Fruit fly (Drosophila melanogaster): ENCODE measurements around the gene Rab1.

The Rab1 gene

DNA sequence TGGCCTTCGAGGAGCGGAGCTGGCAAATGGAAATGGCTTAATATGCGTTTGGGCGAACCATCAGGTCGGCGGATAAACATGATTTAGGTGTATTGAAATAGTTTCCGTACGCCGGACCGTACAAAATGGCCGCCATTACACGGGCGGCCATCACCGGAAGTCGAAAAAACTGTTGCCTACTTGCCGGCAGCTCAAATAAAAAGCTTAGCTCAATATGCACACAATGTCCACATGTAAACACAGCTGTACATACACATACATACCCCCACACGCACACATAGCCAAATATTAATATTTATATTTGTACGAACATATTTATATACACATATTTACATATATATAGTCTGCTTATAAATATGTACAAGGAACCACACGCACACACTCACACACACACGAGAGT is 5.7 kb downstream of the Rab1 start (continued):
- peak; percentile 64; the same call in 1 of the 2 replicates for TF ChIP-seq CG14014 (GFP tag; IDR thresholded peaks at IDR 0.05)
- no peak for TF ChIP-seq Spps (tag; optimal IDR thresholded peaks at IDR 0.05)
- no peak for TF ChIP-seq tll (GFP tag; optimal IDR thresholded peaks at IDR 0.05)
- no peak for TF ChIP-seq inv (GFP tag; IDR thresholded peaks at IDR 0.05; ENCODE audit: partially characterized antibody)
- TF ChIP-seq CG2199 (GFP tag; IDR thresholded peaks at IDR 0.05) = no peak
- TF ChIP-seq phol (tag; optimal IDR thresholded peaks at IDR 0.05) = peak; percentile 75
- no peak for TF ChIP-seq CG12155 (GFP tag; optimal IDR thresholded peaks at IDR 0.05)
- TF ChIP-seq Hr39 (optimal IDR thresholded peaks at IDR 0.05) = no peak
- TF ChIP-seq ttk (GFP tag; IDR thresholded peaks at IDR 0.05) = 0 out of 2 replicates have a peak, but pooled peaks have one; percentile 24
- peak; percentile 7 for TF ChIP-seq CG12071 (GFP tag; optimal IDR thresholded peaks at IDR 0.05)
- TF ChIP-seq bcd (GFP tag; optimal IDR thresholded peaks at IDR 0.05) = peak; percentile 26
- no peak for TF ChIP-seq Gsc (GFP tag; IDR thresholded peaks at IDR 0.05)
- TF ChIP-seq CG2678 (tag; optimal IDR thresholded peaks at IDR 0.05) = peak; percentile 13
- TF ChIP-seq CG34224 (GFP tag; IDR thresholded peaks at IDR 0.05; ENCODE audit: partially characterized antibody) = no peak
- TF ChIP-seq CG31441 (GFP tag; IDR thresholded peaks at IDR 0.05) = 0 out of 2 replicates have a peak, but pooled peaks have one; percentile 11
- no peak for TF ChIP-seq CHES-1-like (GFP tag; optimal IDR thresholded peaks at IDR 0.05)
- TF ChIP-seq CG12659 (GFP tag; optimal IDR thresholded peaks at IDR 0.05) = peak; percentile 33
- peak; percentile 42 for TF ChIP-seq CG1233 (GFP tag; optimal IDR thresholded peaks at IDR 0.05)
- no peak for TF ChIP-seq CG16815 (GFP tag; optimal IDR thresholded peaks at IDR 0.05)
- no peak for TF ChIP-seq CG2120 (GFP tag; optimal IDR thresholded peaks at IDR 0.05)
- no peak for TF ChIP-seq Hr3 (GFP tag; optimal IDR thresholded peaks at IDR 0.05)
- TF ChIP-seq Xrp1 (GFP tag; IDR thresholded peaks at IDR 0.05) = no peak
- no peak for TF ChIP-seq dm (GFP tag; optimal IDR thresholded peaks at IDR 0.05)
- TF ChIP-seq CG10147 (GFP tag; optimal IDR thresholded peaks at IDR 0.05) = no peak
- TF ChIP-seq Dip2 (GFP tag; IDR thresholded peaks at IDR 0.05) = no peak
- no peak for TF ChIP-seq Scr (GFP tag; IDR thresholded peaks at IDR 0.05; ENCODE audit: partially characterized antibody)
- TF ChIP-seq Mad (GFP tag; optimal IDR thresholded peaks at IDR 0.05) = peak; percentile 13
- no peak for TF ChIP-seq ind (GFP tag; optimal IDR thresholded peaks at IDR 0.05)
- no peak for TF ChIP-seq CG18764 (GFP tag; optimal IDR thresholded peaks at IDR 0.05)
- TF ChIP-seq CG1792 (GFP tag; optimal IDR thresholded peaks at IDR 0.05) = no peak
- TF ChIP-seq zen (tag; optimal IDR thresholded peaks at IDR 0.05) = peak; percentile 27
- 0 out of 2 replicates have a peak, but pooled peaks have one; percentile 44 for TF ChIP-seq CG17328 (GFP tag; IDR thresholded peaks at IDR 0.05)
- peak; percentile 14 for TF ChIP-seq Camta (GFP tag; optimal IDR thresholded peaks at IDR 0.05)
- TF ChIP-seq jing (GFP tag; optimal IDR thresholded peaks at IDR 0.05) = no peak
- no peak for TF ChIP-seq CG8281 (tag; optimal IDR thresholded peaks at IDR 0.05)
- no peak for TF ChIP-seq ato (GFP tag; IDR thresholded peaks at IDR 0.05; ENCODE audit: partially characterized antibody)
- peak; percentile 63; the same call in 2 of the 3 replicates for TF ChIP-seq ase (GFP tag; IDR thresholded peaks at IDR 0.05)
- no peak for TF ChIP-seq CG7745 (tag; optimal IDR thresholded peaks at IDR 0.05)
- no peak for TF ChIP-seq Jarid2 (GFP tag; optimal IDR thresholded peaks at IDR 0.05)
- TF ChIP-seq wor (GFP tag; IDR thresholded peaks at IDR 0.05) = no peak
- TF ChIP-seq CG10321 (GFP tag; IDR thresholded peaks at IDR 0.05) = no peak
- peak; percentile 43 for TF ChIP-seq Hmr (GFP tag; optimal IDR thresholded peaks at IDR 0.05)
- TF ChIP-seq C15 (GFP tag; IDR thresholded peaks at IDR 0.05) = no peak
- TF ChIP-seq CG1602 (GFP tag; optimal IDR thresholded peaks at IDR 0.05) = no peak
- TF ChIP-seq CG6175 (GFP tag; IDR thresholded peaks at IDR 0.05) = no peak
- peak; percentile 66; the same call in 1 of the 3 replicates for TF ChIP-seq CG11456 (GFP tag; IDR thresholded peaks at IDR 0.05)
- TF ChIP-seq CG6654 (GFP tag; optimal IDR thresholded peaks at IDR 0.05) = no peak
- TF ChIP-seq sob (GFP tag; IDR thresholded peaks at IDR 0.05) = peak; percentile 66
- no peak for TF ChIP-seq CG8089 (GFP tag; optimal IDR thresholded peaks at IDR 0.05)
- peak; percentile 23 for TF ChIP-seq Lhr (GFP tag; optimal IDR thresholded peaks at IDR 0.05)
- no peak for TF ChIP-seq MESR4 (GFP tag; optimal IDR thresholded peaks at IDR 0.05)

All from whole organism, embryonic.